Fruit fly (Drosophila melanogaster): Measurements from ENCODE around the gene Prosalpha2.
A peak's percentile ranks its signal among the peaks of the same experiment; 100 is the strongest.

Gene Prosalpha2

dm6 chr3R:12405928-12406234, 25.2 kb upstream of the Prosalpha2 start, which contains the start of gene Cyp9f2:
Cyp9f2 (minus strand) TSS chr3R:12406028.
- TF ChIP-seq N (GFP tag; optimal IDR thresholded peaks at IDR 0.05) (no peak), fru (GFP tag; optimal IDR thresholded peaks at IDR 0.05) (no peak), CrebA (GFP tag; optimal IDR thresholded peaks at IDR 0.05; ENCODE audit: borderline replicate concordance) (no peak), h (GFP tag; optimal IDR thresholded peaks at IDR 0.05) (no peak)

dm6 chr3R:12406235-12407196, 24.6 kb upstream of the Prosalpha2 start, which contains the start of gene CG5167:
CG5167 (plus strand) TSS chr3R:12406532.
- peak; percentile 45 for TF ChIP-seq HLH106 (tag; optimal IDR thresholded peaks at IDR 0.05)
- TF ChIP-seq h (GFP tag; optimal IDR thresholded peaks at IDR 0.05), result peak; percentile 58
- TF ChIP-seq ey (GFP tag; optimal IDR thresholded peaks at IDR 0.05), result peak; percentile 43
- peak; percentile 58 for TF ChIP-seq Sp1 (GFP tag; optimal IDR thresholded peaks at IDR 0.05)
- peak; percentile 14 for TF ChIP-seq CG9705 (GFP tag; optimal IDR thresholded peaks at IDR 0.05)
- peak; percentile 53 for TF ChIP-seq OdsH (GFP tag; optimal IDR thresholded peaks at IDR 0.05)
- TF ChIP-seq Rel (GFP tag; optimal IDR thresholded peaks at IDR 0.05), result no peak
- peak; percentile 5 for TF ChIP-seq Rel (tag; optimal IDR thresholded peaks at IDR 0.05)
- TF ChIP-seq Hr83 (GFP tag; optimal IDR thresholded peaks at IDR 0.05; ENCODE audit: poor library complexity, severe bottlenecking), result no peak
- TF ChIP-seq foxo (GFP tag; optimal IDR thresholded peaks at IDR 0.05), result peak in 1 of 2 experiments; percentile 67
- TF ChIP-seq rgr (GFP tag; optimal IDR thresholded peaks at IDR 0.05), result peak; percentile 69
- no peak for TF ChIP-seq CG32264 (GFP tag; optimal IDR thresholded peaks at IDR 0.05)
- TF ChIP-seq jim (GFP tag; optimal IDR thresholded peaks at IDR 0.05), result no peak
- TF ChIP-seq woc (GFP tag; optimal IDR thresholded peaks at IDR 0.05), result peak; percentile 48
- TF ChIP-seq br (GFP tag; optimal IDR thresholded peaks at IDR 0.05), result peak; percentile 52
- peak; percentile 82 for TF ChIP-seq fru (GFP tag; optimal IDR thresholded peaks at IDR 0.05)
- TF ChIP-seq psq (GFP tag; optimal IDR thresholded peaks at IDR 0.05), result peak; percentile 54
- no peak for TF ChIP-seq Dfd (GFP tag; optimal IDR thresholded peaks at IDR 0.05)

- TF ChIP-seq Sp1 (GFP tag; optimal IDR thresholded peaks at IDR 0.05), result peak; percentile 22
- no peak for TF ChIP-seq Rel (GFP tag; optimal IDR thresholded peaks at IDR 0.05)
- peak; percentile 27 for TF ChIP-seq Rel (tag; optimal IDR thresholded peaks at IDR 0.05)
- TF ChIP-seq HLH106 (tag; optimal IDR thresholded peaks at IDR 0.05), result peak; percentile 7
- no peak for TF ChIP-seq dl (GFP tag; optimal IDR thresholded peaks at IDR 0.05; ENCODE audit: insufficient read depth in 1 of 2, partially characterized antibody in 2 of 2)
- peak; percentile 17 for TF ChIP-seq fru (GFP tag; optimal IDR thresholded peaks at IDR 0.05)
Measured at dm6 chr3R:12408160-12408559, 23.0 kb upstream of the Prosalpha2 start, which contains the start of gene CG5196. CG5196 (plus strand) TSS chr3R:12408316.

dm6 chr3R:12411449-12411848, 19.7 kb upstream of the Prosalpha2 start:
- TF ChIP-seq Abd-B (GFP tag; optimal IDR thresholded peaks at IDR 0.05) (no peak), foxo (GFP tag; optimal IDR thresholded peaks at IDR 0.05) (no peak), Jra (GFP tag; optimal IDR thresholded peaks at IDR 0.05) (no peak), dsf (GFP tag; optimal IDR thresholded peaks at IDR 0.05; ENCODE audit: borderline replicate concordance) (no peak), sage (GFP tag; optimal IDR thresholded peaks at IDR 0.05) (no peak), lola (GFP tag; optimal IDR thresholded peaks at IDR 0.05) (no peak), CG9705 (GFP tag; optimal IDR thresholded peaks at IDR 0.05) (no peak), dl (GFP tag; optimal IDR thresholded peaks at IDR 0.05; ENCODE audit: insufficient read depth in 1 of 2, partially characterized antibody in 2 of 2) (no peak), Myc (optimal IDR thresholded peaks at IDR 0.05) (no peak)

- TF ChIP-seq rgr (GFP tag; optimal IDR thresholded peaks at IDR 0.05) (no peak), CrebA (GFP tag; optimal IDR thresholded peaks at IDR 0.05; ENCODE audit: borderline replicate concordance) (no peak), psq (GFP tag; optimal IDR thresholded peaks at IDR 0.05) (peak; percentile 4), brk (GFP tag; optimal IDR thresholded peaks at IDR 0.05) (no peak), Sp1 (GFP tag; optimal IDR thresholded peaks at IDR 0.05) (peak; percentile 26), usp (GFP tag; optimal IDR thresholded peaks at IDR 0.05) (no peak), dsf (GFP tag; optimal IDR thresholded peaks at IDR 0.05; ENCODE audit: borderline replicate concordance) (no peak), Rel (GFP tag; optimal IDR thresholded peaks at IDR 0.05) (no peak), Rel (tag; optimal IDR thresholded peaks at IDR 0.05) (peak; percentile 83)
Measured at dm6 chr3R:12413274-12413958, 17.7 kb upstream of the Prosalpha2 start, which contains the start of the genes Dip-C and pps. Dip-C (minus strand) TSS chr3R:12413759. pps (plus strand) TSS chr3R:12413828.

All from whole organism, wandering third instar larva.